Fruit fly (Drosophila melanogaster): ENCODE data around the gene CG33722.

dm6 chr3R:8197137-8197536, 46.7 kb upstream of the CG33722 start:
- no peak for TF ChIP-seq Hr96 (GFP tag; optimal IDR thresholded peaks at IDR 0.05)
- no peak for TF ChIP-seq cnc (optimal IDR thresholded peaks at IDR 0.05)
- no peak for TF ChIP-seq CG5204 (GFP tag; optimal IDR thresholded peaks at IDR 0.05)
- no peak for TF ChIP-seq CG12768 (GFP tag; optimal IDR thresholded peaks at IDR 0.05)
- no peak for TF ChIP-seq CG7045 (GFP tag; optimal IDR thresholded peaks at IDR 0.05)
- TF ChIP-seq kay (GFP tag; ENCODE audit: borderline replicate concordance) = no peak
- TF ChIP-seq Crg-1 (GFP tag; optimal IDR thresholded peaks at IDR 0.05) = no peak
- TF ChIP-seq Clk (GFP tag; optimal IDR thresholded peaks at IDR 0.05) = no peak
- no peak for TF ChIP-seq ovo (GFP tag; optimal IDR thresholded peaks at IDR 0.05)
- no peak for TF ChIP-seq CG11617 (GFP tag; optimal IDR thresholded peaks at IDR 0.05)
- TF ChIP-seq Mnt (GFP tag; optimal IDR thresholded peaks at IDR 0.05) = no peak
- TF ChIP-seq toe (GFP tag; optimal IDR thresholded peaks at IDR 0.05) = no peak
- no peak for TF ChIP-seq tj (GFP tag; optimal IDR thresholded peaks at IDR 0.05)
- TF ChIP-seq cic (GFP tag; optimal IDR thresholded peaks at IDR 0.05) = no peak
